Worm (Caenorhabditis elegans): ENCODE data around the gene Y42G9A.1.

The Y42G9A.1 gene

ce11 chrIII:6116981-6117380, 32.8 kb upstream of the Y42G9A.1 start:
- TF ChIP-seq sma-9 (GFP tag; optimal IDR thresholded peaks at IDR 0.05) (no peak), sma-9 (tag; optimal IDR thresholded peaks at IDR 0.05) (no peak), gmeb-1 (tag; optimal IDR thresholded peaks at IDR 0.05) (peak; percentile 13), fos-1 (tag; optimal IDR thresholded peaks at IDR 0.05) (peak; percentile 87)

ce11 chrIII:6118320-6118719, 31.4 kb upstream of the Y42G9A.1 start, which contains the start of gene kin-18:
Gene kin-18, plus strand, starts transcription at chrIII:6118620.
- TF ChIP-seq gmeb-1 (tag; optimal IDR thresholded peaks at IDR 0.05), result no peak
- no peak for TF ChIP-seq nhr-237 (tag; optimal IDR thresholded peaks at IDR 0.05)
- no peak for TF ChIP-seq lin-39 (tag; optimal IDR thresholded peaks at IDR 0.05)

ce11 chrIII:6120990-6121389, 28.8 kb upstream of the Y42G9A.1 start:
- TF ChIP-seq ceh-16 (tag; optimal IDR thresholded peaks at IDR 0.05) (no peak), lin-39 (tag; optimal IDR thresholded peaks at IDR 0.05) (no peak), gmeb-1 (tag; optimal IDR thresholded peaks at IDR 0.05) (no peak), nhr-237 (tag; optimal IDR thresholded peaks at IDR 0.05) (no peak), unc-55 (GFP tag; optimal IDR thresholded peaks at IDR 0.05) (no peak), ztf-11 (tag; optimal IDR thresholded peaks at IDR 0.05) (no peak), skn-1 (tag; optimal IDR thresholded peaks at IDR 0.05) (no peak), ama-1 (optimal IDR thresholded peaks at IDR 0.05) (no peak), nhr-129 (tag; optimal IDR thresholded peaks at IDR 0.05) (no peak), nhr-21 (tag; optimal IDR thresholded peaks at IDR 0.05) (no peak), Y55F3AM.14 (GFP tag; optimal IDR thresholded peaks at IDR 0.05) (no peak)

- TF ChIP-seq gmeb-1 (tag; optimal IDR thresholded peaks at IDR 0.05) (no peak), unc-55 (GFP tag; optimal IDR thresholded peaks at IDR 0.05) (no peak), ztf-1 (GFP tag; conservative IDR thresholded peaks at IDR 0.05) (no peak), mab-5 (tag; optimal IDR thresholded peaks at IDR 0.05) (no peak), mdl-1 (tag; optimal IDR thresholded peaks at IDR 0.05) (no peak), sma-9 (GFP tag; optimal IDR thresholded peaks at IDR 0.05) (no peak), sma-9 (tag; optimal IDR thresholded peaks at IDR 0.05) (no peak), elt-1 (tag; optimal IDR thresholded peaks at IDR 0.05) (no peak), peb-1 (tag; optimal IDR thresholded peaks at IDR 0.05) (no peak), sem-4 (tag; optimal IDR thresholded peaks at IDR 0.05) (no peak), nhr-10 (tag; optimal IDR thresholded peaks at IDR 0.05) (no peak), ztf-4 (tag; optimal IDR thresholded peaks at IDR 0.05) (peak; percentile 35), ama-1 (optimal IDR thresholded peaks at IDR 0.05) (peak; percentile 37), crh-2 (tag; optimal IDR thresholded peaks at IDR 0.05) (peak; percentile 37), elt-3 (tag; optimal IDR thresholded peaks at IDR 0.05) (no peak), Y55F3AM.14 (GFP tag; optimal IDR thresholded peaks at IDR 0.05) (peak; percentile 55), snpc-4 (tag; optimal IDR thresholded peaks at IDR 0.05) (no peak), dmd-4 (tag; optimal IDR thresholded peaks at IDR 0.05) (no peak), fos-1 (tag; optimal IDR thresholded peaks at IDR 0.05) (no peak)
Measured at ce11 chrIII:6123647-6124046, 26.1 kb upstream of the Y42G9A.1 start.

ce11 chrIII:6132068-6132467, 17.7 kb upstream of the Y42G9A.1 start:
- TF ChIP-seq egl-27 (tag; optimal IDR thresholded peaks at IDR 0.05), result peak; percentile 59
- TF ChIP-seq nhr-129 (tag; optimal IDR thresholded peaks at IDR 0.05), result no peak
- no peak for TF ChIP-seq F13H6.1 (tag; optimal IDR thresholded peaks at IDR 0.05)
- TF ChIP-seq elt-1 (tag; optimal IDR thresholded peaks at IDR 0.05), result peak; percentile 83
- TF ChIP-seq peb-1 (tag; optimal IDR thresholded peaks at IDR 0.05), result no peak
- TF ChIP-seq ztf-1 (GFP tag; conservative IDR thresholded peaks at IDR 0.05), result no peak
- TF ChIP-seq lsy-2 (tag; optimal IDR thresholded peaks at IDR 0.05), result peak in 1 of 2 experiments; percentile 31
- TF ChIP-seq blmp-1 (tag; optimal IDR thresholded peaks at IDR 0.05; ENCODE audit: insufficient read depth), result no peak
- TF ChIP-seq sem-4 (tag; optimal IDR thresholded peaks at IDR 0.05), result peak; percentile 46
- TF ChIP-seq Y55F3AM.14 (GFP tag; optimal IDR thresholded peaks at IDR 0.05), result no peak
- TF ChIP-seq skn-1 (tag; optimal IDR thresholded peaks at IDR 0.05), result no peak
- TF ChIP-seq R02D3.7 (tag; optimal IDR thresholded peaks at IDR 0.05), result no peak
- no peak for TF ChIP-seq ZK546.5 (tag; optimal IDR thresholded peaks at IDR 0.05)
- no peak for TF ChIP-seq ztf-11 (tag; optimal IDR thresholded peaks at IDR 0.05)
- TF ChIP-seq ceh-16 (tag; optimal IDR thresholded peaks at IDR 0.05), result peak; percentile 60
- TF ChIP-seq nhr-11 (tag; optimal IDR thresholded peaks at IDR 0.05), result no peak
- peak; percentile 30 for TF ChIP-seq nhr-21 (tag; optimal IDR thresholded peaks at IDR 0.05)
- TF ChIP-seq sma-9 (GFP tag; optimal IDR thresholded peaks at IDR 0.05), result peak; percentile 56
- TF ChIP-seq sma-9 (tag; optimal IDR thresholded peaks at IDR 0.05), result no peak
- TF ChIP-seq nhr-6 (tag; optimal IDR thresholded peaks at IDR 0.05), result no peak
- TF ChIP-seq zag-1 (tag; optimal IDR thresholded peaks at IDR 0.05), result no peak
- TF ChIP-seq ceh-82 (tag; optimal IDR thresholded peaks at IDR 0.05), result no peak
- no peak for TF ChIP-seq elt-3 (tag; optimal IDR thresholded peaks at IDR 0.05)
- TF ChIP-seq unc-62 (GFP tag; optimal IDR thresholded peaks at IDR 0.05), result no peak
- no peak for TF ChIP-seq mbf-1 (tag; optimal IDR thresholded peaks at IDR 0.05)
- peak; percentile 13 for TF ChIP-seq fos-1 (tag; optimal IDR thresholded peaks at IDR 0.05)
- no peak for TF ChIP-seq snpc-4 (tag; optimal IDR thresholded peaks at IDR 0.05)
- TF ChIP-seq gmeb-1 (tag; optimal IDR thresholded peaks at IDR 0.05), result no peak
- no peak for TF ChIP-seq mab-5 (tag; optimal IDR thresholded peaks at IDR 0.05)
- no peak for TF ChIP-seq C34F6.9 (tag; optimal IDR thresholded peaks at IDR 0.05)
- no peak for TF ChIP-seq mdl-1 (tag; optimal IDR thresholded peaks at IDR 0.05)
- TF ChIP-seq ztf-4 (tag; optimal IDR thresholded peaks at IDR 0.05), result no peak
- TF ChIP-seq dmd-4 (tag; optimal IDR thresholded peaks at IDR 0.05), result no peak
- TF ChIP-seq lin-13 (GFP tag; optimal IDR thresholded peaks at IDR 0.05), result peak; percentile 8
